Fruit fly (Drosophila melanogaster): ENCODE measurements around the gene Shc.
A peak's percentile ranks its signal among the peaks of the same experiment; 100 is the strongest.

Shc gene

DNA sequence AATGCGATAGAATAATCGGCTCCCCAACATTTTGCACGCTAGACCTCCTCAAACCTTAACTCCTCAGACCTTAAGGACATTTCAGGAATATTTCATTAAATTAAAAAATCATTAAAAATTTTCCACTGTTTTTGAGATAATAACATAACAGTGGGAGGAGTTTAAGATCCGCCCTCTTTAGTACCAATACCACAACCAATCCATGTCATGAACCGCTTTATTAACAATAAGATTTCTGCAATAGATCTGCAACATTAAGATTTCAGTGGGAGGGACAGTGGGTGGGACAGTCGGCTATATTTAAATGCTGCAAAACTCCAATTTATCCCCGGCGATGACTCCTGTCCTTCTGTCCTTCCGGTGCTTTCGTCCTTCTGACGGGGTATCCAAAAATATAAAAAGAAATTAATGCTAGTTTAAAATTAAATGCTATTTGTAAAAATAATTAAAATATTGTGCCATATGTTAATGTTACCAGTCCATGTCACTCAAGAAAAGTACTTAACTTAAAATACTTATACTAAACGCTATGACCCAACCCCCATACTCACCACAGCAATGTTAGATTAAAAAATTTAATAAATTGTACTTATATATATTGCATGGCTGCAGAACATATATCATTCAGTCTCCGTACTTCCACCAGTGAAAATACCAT, 15.9 kb downstream of the Shc start, which contains the start of gene Srg3:
TSS of gene Srg3 (plus strand) at position 608 of the 658 bp plus-strand sequence.
- TF ChIP-seq CG8478 (optimal IDR thresholded peaks at IDR 0.05): no peak
- peak in 1 of 2 experiments; percentile 16 for TF ChIP-seq CTCF (optimal IDR thresholded peaks at IDR 0.05)

DNA sequence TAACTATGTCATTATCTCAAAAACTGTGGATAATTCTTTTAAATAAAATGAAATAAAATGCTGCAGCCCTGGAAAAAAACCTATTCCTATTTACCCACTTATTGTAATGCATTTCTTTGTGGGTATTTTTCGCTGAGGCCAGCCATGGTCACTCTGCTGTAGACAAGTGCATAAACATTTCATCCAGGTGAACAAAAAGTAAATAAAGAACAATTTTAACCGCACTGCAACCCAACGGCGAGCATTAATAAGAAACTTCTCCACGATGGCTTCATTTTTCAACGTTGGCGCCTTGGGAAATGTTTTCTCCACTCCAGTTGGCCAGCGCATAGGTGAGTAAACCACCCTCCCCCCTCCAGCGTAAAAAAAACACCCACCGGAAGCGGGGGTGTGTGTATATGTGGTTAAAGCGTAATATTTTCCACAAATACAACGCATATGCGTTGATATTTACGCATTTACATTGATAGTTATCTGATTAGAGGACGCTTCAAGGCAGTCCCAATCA, 20.0 kb downstream of the Shc start, which contains the start of gene CG3529:
TSS of gene CG3529 (plus strand) at position 134 of the 508 bp plus-strand sequence.
- no peak for TF ChIP-seq CG8478 (optimal IDR thresholded peaks at IDR 0.05)
- no peak for TF ChIP-seq CTCF (optimal IDR thresholded peaks at IDR 0.05)

DNA sequence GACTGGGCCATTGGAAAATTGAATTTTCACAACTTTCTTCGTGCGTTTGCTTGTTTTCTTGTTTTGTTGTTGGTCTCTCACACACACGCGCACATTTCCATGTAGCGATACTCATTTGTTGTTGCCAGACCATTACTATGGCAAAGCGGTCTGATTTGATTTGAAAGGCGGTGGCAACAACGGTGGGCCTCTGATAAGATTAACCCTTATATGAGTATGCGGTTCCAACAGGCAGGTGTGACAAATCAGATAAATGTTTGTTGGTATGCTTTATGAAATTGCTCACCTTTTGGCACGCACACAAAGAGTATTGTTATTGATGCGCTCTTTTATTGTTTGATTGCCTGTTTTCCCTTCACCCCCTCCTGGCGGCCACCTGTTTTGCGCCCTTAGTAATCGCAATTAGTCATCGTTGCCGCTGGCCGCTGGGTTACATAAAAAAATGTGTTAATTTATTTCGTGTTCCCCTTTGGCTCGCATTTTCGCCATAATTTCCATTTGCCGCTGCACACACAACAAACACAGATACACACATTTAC, 20.5 kb downstream of the Shc start:
- no peak for TF ChIP-seq CTCF (optimal IDR thresholded peaks at IDR 0.05)
- no peak for TF ChIP-seq CG8478 (optimal IDR thresholded peaks at IDR 0.05)

DNA sequence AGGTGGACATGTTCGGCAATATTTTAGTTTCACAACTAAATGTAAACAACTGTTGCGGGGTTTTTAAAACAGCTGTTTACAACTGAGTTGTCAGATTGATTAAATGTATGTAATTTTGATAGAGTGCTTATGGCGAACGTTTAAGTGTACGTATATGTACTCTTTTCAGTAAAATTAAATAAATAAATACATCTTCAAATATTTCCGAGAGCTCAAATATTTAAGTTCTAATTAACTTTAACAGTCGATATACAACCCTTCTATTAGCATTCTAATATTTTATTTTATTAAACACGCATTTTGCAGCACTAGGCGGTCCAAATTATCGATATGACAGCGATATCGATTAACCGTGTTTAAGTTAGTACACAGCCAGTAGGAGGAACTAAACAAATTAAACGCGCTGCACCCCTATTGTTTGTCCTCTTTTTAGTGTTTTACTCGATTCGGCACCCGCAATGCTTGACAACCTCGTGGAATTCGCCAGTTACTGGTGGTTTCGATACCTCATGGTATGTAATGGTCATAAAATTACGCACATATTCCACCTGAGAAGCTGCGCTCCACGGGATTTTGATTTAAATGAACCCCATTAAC, 24.8 kb downstream of the Shc start, which contains the start of the genes CG3448 and ghi:
TSS of gene CG3448 (minus strand) at position 51 of the 597 bp plus-strand sequence.
TSS of gene ghi (plus strand) at position 355 of the 597 bp plus-strand sequence.
- TF ChIP-seq CG8478 (optimal IDR thresholded peaks at IDR 0.05): no peak
- TF ChIP-seq CTCF (optimal IDR thresholded peaks at IDR 0.05): no peak

DNA sequence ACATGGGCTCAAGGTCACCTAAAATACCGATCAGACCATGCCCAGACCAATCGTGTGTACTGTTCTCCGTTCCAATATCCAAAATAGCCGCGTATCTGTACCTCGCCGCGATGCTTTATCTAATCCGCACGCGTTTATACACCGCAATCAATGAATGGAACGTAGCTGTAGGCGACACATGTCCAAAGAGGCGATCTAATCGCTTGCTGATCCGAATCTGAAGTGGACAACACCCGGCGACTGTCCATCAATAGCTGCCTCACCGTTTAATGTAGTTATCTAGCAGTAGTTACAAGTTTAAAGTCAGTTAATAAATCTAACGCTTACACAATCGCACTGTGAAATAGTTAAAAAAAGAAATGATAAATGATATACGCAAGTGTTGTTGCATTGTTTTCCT, 25.6 kb downstream of the Shc start:
- TF ChIP-seq CG8478 (optimal IDR thresholded peaks at IDR 0.05) (no peak), CTCF (optimal IDR thresholded peaks at IDR 0.05) (no peak)

DNA sequence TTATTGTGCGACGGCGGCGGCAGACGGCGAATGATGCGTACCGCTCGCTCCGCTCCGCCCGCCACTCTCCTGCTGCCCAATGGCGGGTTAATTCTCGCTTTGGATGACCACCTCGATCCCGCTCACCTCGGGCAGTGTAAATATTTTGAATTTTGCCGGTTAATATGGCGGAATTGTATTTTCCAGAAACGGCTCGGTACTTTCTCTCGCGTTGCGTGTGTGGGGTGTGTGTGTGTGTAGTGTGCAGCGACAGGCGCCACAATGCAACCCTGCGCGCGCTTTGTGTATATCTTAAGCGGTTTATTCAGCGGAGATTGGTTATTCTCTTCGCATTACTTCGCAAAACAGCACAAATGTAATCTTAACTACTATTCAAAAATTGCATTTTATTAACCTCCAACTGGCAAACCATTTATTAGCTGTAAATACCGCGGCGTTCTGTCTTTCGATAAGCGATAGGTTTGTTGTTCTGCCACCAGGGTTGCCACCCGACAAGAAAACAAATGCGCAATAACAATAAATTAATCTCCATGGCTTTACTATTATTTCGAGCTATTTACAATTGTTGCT, 29.1 kb downstream of the Shc start, which contains the start of the genes phol and CG3552:
TSS of gene phol (minus strand) at position 463 of the 570 bp plus-strand sequence.
TSS of gene CG3552 (plus strand) at position 500 of the 570 bp plus-strand sequence.
- peak in 1 of 2 experiments; percentile 23 for TF ChIP-seq CTCF (optimal IDR thresholded peaks at IDR 0.05)
- no peak for TF ChIP-seq CG8478 (optimal IDR thresholded peaks at IDR 0.05)

DNA sequence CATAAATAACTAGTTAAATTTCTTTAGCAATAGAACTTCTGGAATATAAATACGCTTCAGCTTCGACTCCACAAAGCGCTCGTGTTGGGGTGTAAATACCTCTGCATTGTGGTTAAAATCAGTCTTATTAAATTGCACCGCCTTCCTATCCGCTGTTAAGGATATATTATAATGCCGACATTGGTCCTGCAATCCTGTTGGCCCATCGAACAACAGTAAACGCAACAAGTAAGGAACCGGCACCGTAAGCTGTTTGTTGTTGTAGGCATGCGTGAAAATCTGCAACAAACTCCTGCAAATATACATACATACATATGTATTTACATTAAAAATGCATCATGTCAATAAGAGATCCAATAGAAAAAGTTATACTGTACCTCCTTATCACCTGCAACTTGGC, 29.6 kb downstream of the Shc start:
- TF ChIP-seq CG8478 (optimal IDR thresholded peaks at IDR 0.05): no peak
- TF ChIP-seq CTCF (optimal IDR thresholded peaks at IDR 0.05): no peak

DNA sequence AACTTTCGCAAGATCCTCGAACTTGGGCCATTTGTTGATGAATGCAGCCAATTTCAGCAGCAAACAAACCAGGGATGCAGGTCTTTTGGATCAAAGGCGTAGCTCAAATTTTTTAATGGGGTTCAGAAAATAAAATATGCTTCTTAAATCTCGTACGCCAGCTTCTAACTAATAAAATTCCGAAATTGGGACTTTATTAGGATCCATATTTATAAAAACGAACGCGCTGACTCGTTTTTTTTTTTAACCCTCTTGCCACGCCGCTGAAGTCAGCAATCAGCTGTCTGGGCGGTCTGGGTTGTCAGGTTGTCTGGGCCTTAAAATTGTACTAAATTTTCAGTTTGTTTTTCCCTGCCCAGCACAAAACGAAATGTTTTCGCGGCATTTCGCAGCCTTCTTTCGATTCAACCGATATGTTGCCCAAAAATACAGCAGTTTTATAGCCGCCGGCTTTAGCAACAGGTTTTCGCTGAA, 30.8 kb downstream of the Shc start, which contains the start of gene CG3437:
TSS of gene CG3437 (minus strand) at position 51 of the 474 bp plus-strand sequence.
- TF ChIP-seq CTCF (optimal IDR thresholded peaks at IDR 0.05): no peak
- no peak for TF ChIP-seq CG8478 (optimal IDR thresholded peaks at IDR 0.05)

DNA sequence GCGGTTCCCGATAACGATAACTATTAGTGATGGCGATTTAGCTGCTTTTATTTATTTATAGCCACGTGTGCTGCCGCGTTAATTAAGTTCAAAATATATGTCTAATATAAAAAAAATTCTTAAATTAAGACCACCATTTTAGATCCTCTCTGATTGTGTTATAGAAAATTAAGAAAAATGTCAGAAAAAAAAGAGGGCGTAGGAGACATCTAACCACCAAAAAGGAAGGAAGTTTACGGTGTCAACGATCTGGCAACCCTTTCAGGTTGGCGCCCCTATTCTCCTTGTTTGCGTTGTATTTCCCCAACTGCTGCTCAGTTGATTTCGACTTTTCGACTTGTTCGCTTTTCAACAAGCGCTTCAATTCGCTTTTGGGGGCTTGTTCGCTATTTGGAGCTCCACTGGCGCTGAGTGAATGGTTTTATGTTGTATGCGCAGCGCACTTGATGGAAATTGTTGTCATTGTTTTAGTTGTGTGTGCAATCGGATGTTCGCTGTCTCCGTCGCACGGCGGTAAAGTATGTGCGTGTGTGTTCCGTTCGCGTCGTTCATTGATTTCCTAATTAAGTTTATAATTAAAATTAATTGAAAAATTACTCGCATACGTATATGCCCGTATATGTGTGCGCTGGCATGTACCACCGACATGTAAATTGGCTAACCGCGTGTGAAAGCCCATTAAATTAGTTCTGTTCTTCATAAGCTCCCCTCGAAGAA, 34.1 kb downstream of the Shc start, which contains the start of the genes CG3434 and CG44838:
TSS of gene CG3434 (minus strand) at position 25 of the 717 bp plus-strand sequence.
TSS of gene CG44838 (plus strand) at position 276 of the 717 bp plus-strand sequence.
- peak in 1 of 2 experiments; percentile 20 for TF ChIP-seq CTCF (optimal IDR thresholded peaks at IDR 0.05)
- TF ChIP-seq CG8478 (optimal IDR thresholded peaks at IDR 0.05): no peak

DNA sequence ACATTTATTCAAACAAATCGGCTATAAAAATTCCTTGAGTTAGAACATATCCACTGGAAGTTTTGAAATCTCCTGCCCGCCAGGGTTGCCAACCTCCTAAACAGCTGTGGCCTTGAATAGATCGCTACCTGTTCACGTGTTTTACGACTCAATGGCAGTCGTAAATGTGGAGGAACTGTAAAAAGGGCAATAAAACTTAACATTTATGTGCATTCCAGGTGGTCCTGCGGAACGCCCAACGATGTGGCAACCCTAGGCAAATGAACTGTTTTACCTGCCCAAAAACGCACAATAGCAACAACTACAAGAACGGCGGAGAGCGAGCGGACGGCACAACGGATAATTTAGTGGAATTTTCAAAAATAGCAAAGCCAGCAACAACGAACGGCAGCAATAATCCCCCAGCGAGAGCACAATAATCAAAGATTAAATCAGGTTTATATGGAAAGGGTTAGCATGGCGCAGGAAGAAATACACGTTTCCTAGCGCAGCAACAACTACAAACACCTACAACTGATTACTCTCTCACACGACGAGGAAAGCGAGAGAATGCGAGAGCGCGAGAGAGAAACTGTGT, 34.9 kb downstream of the Shc start:
- TF ChIP-seq CG8478 (optimal IDR thresholded peaks at IDR 0.05) (no peak), CTCF (optimal IDR thresholded peaks at IDR 0.05) (no peak)

DNA sequence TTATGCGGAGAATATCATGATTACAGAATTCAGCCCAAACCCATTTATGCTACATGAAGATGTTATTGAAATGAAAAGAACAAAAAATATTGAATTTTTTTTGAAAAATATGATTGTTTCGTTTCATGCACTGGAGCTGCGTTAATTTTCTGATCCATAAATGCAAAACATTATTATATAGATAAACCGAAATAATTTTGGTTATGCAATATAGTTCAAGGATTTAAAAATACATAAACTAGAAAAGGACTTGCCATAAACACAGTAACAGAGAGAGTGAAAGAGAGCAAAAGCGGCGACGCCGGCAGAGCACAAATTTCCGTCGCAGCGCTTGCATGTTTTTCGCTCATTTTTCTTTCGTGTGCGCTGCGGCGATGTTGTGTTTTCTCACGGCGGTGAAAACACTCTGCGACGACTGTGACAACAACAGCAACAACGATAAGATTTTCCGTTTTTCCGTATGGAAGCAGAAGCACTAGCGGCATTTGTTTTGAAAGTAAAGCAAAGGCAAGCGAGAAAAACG, 35.5 kb downstream of the Shc start:
- no peak for TF ChIP-seq CG8478 (optimal IDR thresholded peaks at IDR 0.05)
- no peak for TF ChIP-seq CTCF (optimal IDR thresholded peaks at IDR 0.05)

DNA sequence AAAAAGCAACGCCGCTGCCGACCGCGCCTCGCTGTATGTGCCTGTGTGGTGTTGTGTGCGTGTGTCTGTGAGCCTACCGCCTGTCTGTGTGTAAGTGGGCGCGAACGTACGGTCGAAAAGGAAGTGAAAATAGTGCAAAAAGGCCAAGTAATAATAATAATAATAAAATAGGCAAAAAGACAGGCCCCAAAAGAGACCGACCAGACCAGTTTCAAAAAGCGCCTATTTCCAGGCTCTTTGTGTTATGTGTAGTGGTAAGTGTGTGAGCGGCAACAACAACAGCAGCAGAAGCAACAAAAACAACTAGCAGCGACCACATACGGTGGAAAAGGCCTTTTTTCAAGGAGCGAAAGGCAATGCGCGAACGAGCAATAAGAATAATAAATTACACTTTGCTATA, 36.0 kb downstream of the Shc start:
- no peak for TF ChIP-seq CG8478 (optimal IDR thresholded peaks at IDR 0.05)
- no peak for TF ChIP-seq CTCF (optimal IDR thresholded peaks at IDR 0.05)

DNA sequence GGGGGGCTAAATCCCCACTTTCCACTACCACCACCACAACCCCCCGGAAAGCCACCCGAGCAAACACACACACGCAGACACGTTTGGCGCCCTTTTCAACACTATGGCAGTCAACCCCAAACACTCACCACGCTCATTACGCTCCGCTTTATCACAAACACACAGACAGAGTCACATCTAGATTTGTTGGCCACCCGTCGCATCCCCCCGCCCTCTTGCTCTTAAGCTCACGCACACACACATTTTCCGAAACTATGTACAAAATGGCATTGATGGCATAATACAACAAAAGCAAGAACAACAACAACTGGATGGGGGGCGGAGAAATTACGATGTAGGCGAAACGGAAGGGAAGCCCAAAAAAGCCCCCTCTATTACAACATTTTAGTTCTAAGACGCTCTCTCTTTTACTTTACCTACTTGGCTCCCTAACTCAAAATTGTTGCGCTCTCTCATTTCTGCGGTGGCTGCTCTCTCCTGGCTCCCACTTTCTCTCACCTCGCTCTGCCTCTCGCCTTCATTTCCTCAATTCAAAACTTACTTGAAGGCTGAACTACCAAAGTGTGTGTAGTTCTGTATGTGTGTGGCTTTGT, 38.9 kb downstream of the Shc start:
- TF ChIP-seq CTCF (optimal IDR thresholded peaks at IDR 0.05) (no peak), CG8478 (optimal IDR thresholded peaks at IDR 0.05) (no peak)
